Worm (Caenorhabditis elegans) whole organism, young adult: ENCODE data around the gene scl-8.

ENCODE experiments used
- B0019.2 ChIP-seq: fragments of 200-800 bp; sonication (Bioruptor generic); conservative IDR thresholded peaks from 2 replicates; pipeline ENCODE4 v1.3.6; 2022; ENCODE audit warnings: missing genetic modification reagents, missing genetic modification characterization, missing compliant biosample characterization
- B0261.1 ChIP-seq: sonication (generic microtip); optimal IDR thresholded peaks from 2 replicates; lab custom pipeline; 2016; ENCODE audit warnings: mild to moderate bottlenecking, missing genetic modification characterization, moderate library complexity, missing compliant biosample characterization
- C06A6.2 ChIP-seq: fragments of 200-800 bp; sonication (Bioruptor generic); conservative IDR thresholded peaks from 2 replicates; pipeline ENCODE4 v1.3.6; 2022; ENCODE audit warnings: missing genetic modification characterization, missing compliant biosample characterization
- F37B4.10 ChIP-seq: fragments of 200-800 bp; sonication (Bioruptor generic); IDR thresholded peaks from 2 replicates; pipeline ENCODE4 v1.3.6; 2022; ENCODE audit warnings: missing genetic modification characterization, missing compliant biosample characterization
- F55B11.4 ChIP-seq: sonication (generic microtip); optimal IDR thresholded peaks from 2 replicates; lab custom pipeline; 2016; ENCODE audit warnings: missing compliant biosample characterization, missing genetic modification characterization, borderline replicate concordance; ENCODE audit not compliant: insufficient read depth
- F57A8.1 ChIP-seq: fragments of 200-800 bp; sonication (Bioruptor generic); optimal IDR thresholded peaks from 2 replicates; lab custom pipeline; 2018; ENCODE audit warnings: mild to moderate bottlenecking, missing genetic modification characterization, moderate library complexity, missing compliant biosample characterization
- T07F8.4 ChIP-seq: sonication (generic microtip); optimal IDR thresholded peaks from 2 replicates; lab custom pipeline; 2016; ENCODE audit warnings: mild to moderate bottlenecking, missing genetic modification characterization, moderate library complexity, missing compliant biosample characterization
- T26A5.8 ChIP-seq: sonication (generic microtip); optimal IDR thresholded peaks from 2 replicates; lab custom pipeline; 2016; ENCODE audit warnings: missing genetic modification characterization, missing compliant biosample characterization
- Y53F4B.3 ChIP-seq: fragments of 200-800 bp; sonication (Bioruptor generic); IDR thresholded peaks from 2 replicates; pipeline ENCODE4 v1.3.6; 2022; ENCODE audit warnings: missing genetic modification reagents, missing genetic modification characterization, missing compliant biosample characterization
- Y53G8AR.9 ChIP-seq: fragments of 200-800 bp; sonication (Bioruptor generic); conservative IDR thresholded peaks from 2 replicates; pipeline ENCODE4 v1.3.6; 2022; ENCODE audit warnings: missing genetic modification reagents, missing genetic modification characterization, missing compliant biosample characterization
- Y67H2A.10 ChIP-seq: fragments of 200-800 bp; sonication (Bioruptor generic); conservative IDR thresholded peaks from 2 replicates; pipeline ENCODE4 v1.3.6; 2022; ENCODE audit warnings: missing genetic modification reagents, missing genetic modification characterization, missing compliant biosample characterization
- akir-1 ChIP-seq: fragments of 200-800 bp; sonication (Bioruptor generic); optimal IDR thresholded peaks from 2 replicates; lab custom pipeline; 2018; ENCODE audit warnings: mild to moderate bottlenecking, missing genetic modification characterization, moderate library complexity, missing compliant biosample characterization
- atf-7 ChIP-seq: sonication (generic microtip); optimal IDR thresholded peaks from 2 replicates; lab custom pipeline; 2017; ENCODE audit warnings: mild to moderate bottlenecking, missing genetic modification characterization, missing compliant biosample characterization
- attf-6 ChIP-seq: fragments of 200-800 bp; sonication (Bioruptor generic); IDR thresholded peaks from 2 replicates; pipeline ENCODE4 v1.3.6; 2022; ENCODE audit warnings: missing genetic modification reagents, missing genetic modification characterization, missing compliant biosample characterization
- bed-2 ChIP-seq: fragments of 200-800 bp; sonication (Bioruptor generic); IDR thresholded peaks from 2 replicates; pipeline ENCODE4 v1.3.6; 2022; ENCODE audit warnings: missing genetic modification reagents, missing genetic modification characterization, missing compliant biosample characterization
- cebp-2 ChIP-seq: fragments of 200-800 bp; sonication (Bioruptor generic); IDR thresholded peaks from 2 replicates; pipeline ENCODE4 v1.3.6; 2022; ENCODE audit warnings: missing genetic modification characterization, missing compliant biosample characterization
- ceh-100 ChIP-seq: fragments of 200-800 bp; sonication (Bioruptor generic); IDR thresholded peaks from 2 replicates; pipeline ENCODE4 v1.3.6; 2022; ENCODE audit warnings: missing genetic modification reagents, missing genetic modification characterization, missing compliant biosample characterization
- ceh-58 ChIP-seq: fragments of 200-800 bp; sonication (Bioruptor generic); IDR thresholded peaks from 2 replicates; pipeline ENCODE4 v1.3.6; 2022; ENCODE audit warnings: missing genetic modification characterization, missing compliant biosample characterization
- ceh-91 ChIP-seq: fragments of 200-800 bp; sonication (Bioruptor generic); IDR thresholded peaks from 2 replicates; pipeline ENCODE4 v1.3.6; 2022; ENCODE audit warnings: missing genetic modification reagents, missing genetic modification characterization, missing compliant biosample characterization
- die-1 ChIP-seq: sonication (generic microtip); optimal IDR thresholded peaks from 2 replicates; lab custom pipeline; 2016; ENCODE audit warnings: missing genotype, mild to moderate bottlenecking, missing genetic modification characterization, missing compliant biosample characterization
- dox-1 ChIP-seq: fragments of 200-800 bp; sonication (Bioruptor generic); IDR thresholded peaks from 2 replicates; pipeline ENCODE4 v1.3.6; 2022; ENCODE audit warnings: missing genetic modification reagents, missing genetic modification characterization, missing compliant biosample characterization
- dpl-1 ChIP-seq: fragments of 150-350 bp; optimal IDR thresholded peaks from 2 replicates; lab custom pipeline; 2014; ENCODE audit warnings: missing biosample characterization, missing genetic modification reagents, missing genetic modification characterization
- efl-1 ChIP-seq: fragments of 150-350 bp; optimal IDR thresholded peaks from 2 replicates; lab custom pipeline; 2014; ENCODE audit warnings: missing biosample characterization, missing genetic modification reagents, missing genetic modification characterization
- ets-4 ChIP-seq: fragments of 200-800 bp; sonication (Bioruptor generic); optimal IDR thresholded peaks from 2 replicates; lab custom pipeline; 2018; ENCODE audit warnings: mild to moderate bottlenecking, missing genetic modification characterization, missing compliant biosample characterization
- hmg-1.2 ChIP-seq: fragments of 200-800 bp; sonication (Bioruptor generic); IDR thresholded peaks from 2 replicates; pipeline ENCODE4 v1.3.6; 2022; ENCODE audit warnings: missing genetic modification reagents, missing genetic modification characterization, missing compliant biosample characterization
- hrde-1 ChIP-seq: sonication (generic microtip); optimal IDR thresholded peaks from 2 replicates; lab custom pipeline; 2016; ENCODE audit warnings: missing genetic modification characterization, mild to moderate bottlenecking, missing compliant biosample characterization, moderate library complexity, missing genotype, missing genetic modification reagents, borderline replicate concordance
- hsf-1 ChIP-seq: fragments of 200-800 bp; sonication (Bioruptor generic); IDR thresholded peaks from 2 replicates; pipeline ENCODE4 v1.3.6; 2022; ENCODE audit warnings: missing genetic modification reagents, missing genetic modification characterization, missing compliant biosample characterization
- let-607 ChIP-seq, 2 experiments: fragments of 200-800 bp in 1 of 2; sonication (Bioruptor generic) in 1 of 2; sonication (generic microtip) in 1 of 2; optimal IDR thresholded peaks; 2 replicates each; lab custom pipeline; 2016 to 2018; ENCODE audit warnings: mild to moderate bottlenecking in 2 of 2, missing compliant biosample characterization in 2 of 2, missing genetic modification characterization in 2 of 2, moderate library complexity in 2 of 2, missing genotype in 1 of 2
- lin-40 ChIP-seq: sonication (generic microtip); optimal IDR thresholded peaks from 2 replicates; lab custom pipeline; 2016; ENCODE audit warnings: missing genetic modification characterization, mild to moderate bottlenecking, missing compliant biosample characterization, missing genotype, missing genetic modification reagents
- mcd-1 ChIP-seq: fragments of 200-800 bp; sonication (Bioruptor generic); IDR thresholded peaks from 2 replicates; pipeline ENCODE4 v1.3.6; 2022; ENCODE audit warnings: missing genetic modification reagents, missing genetic modification characterization, missing compliant biosample characterization
- mel-28 ChIP-seq: sonication (generic microtip); optimal IDR thresholded peaks from 2 replicates; lab custom pipeline; 2016; ENCODE audit warnings: borderline replicate concordance, mild to moderate bottlenecking, missing genetic modification characterization, missing compliant biosample characterization
- mes-4 ChIP-seq: sonication (generic microtip); optimal IDR thresholded peaks from 2 replicates; lab custom pipeline; 2016; ENCODE audit warnings: missing genotype, missing genetic modification characterization, missing compliant biosample characterization
- mxl-1 ChIP-seq: sonication (generic microtip); optimal IDR thresholded peaks from 2 replicates; lab custom pipeline; 2016; ENCODE audit warnings: missing genetic modification characterization, missing compliant biosample characterization
- nfya-1 ChIP-seq: sonication (generic microtip); optimal IDR thresholded peaks from 2 replicates; lab custom pipeline; 2017; ENCODE audit warnings: antibody characterized with exemption, missing compliant biosample characterization, missing genetic modification characterization, borderline replicate concordance; ENCODE audit not compliant: insufficient read depth
- nfya-2 ChIP-seq: fragments of 200-800 bp; sonication (Bioruptor generic); IDR thresholded peaks from 2 replicates; pipeline ENCODE4 v1.3.6; 2022; ENCODE audit warnings: missing genetic modification reagents, missing genetic modification characterization, missing compliant biosample characterization
- nhr-120 ChIP-seq: fragments of 200-800 bp; sonication (Bioruptor generic); IDR thresholded peaks from 2 replicates; pipeline ENCODE4 v1.3.6; 2022; ENCODE audit warnings: missing genetic modification characterization, missing compliant biosample characterization
- nhr-27 ChIP-seq: fragments of 200-800 bp; sonication (Bioruptor generic); optimal IDR thresholded peaks from 2 replicates; lab custom pipeline; 2018; ENCODE audit warnings: mild to moderate bottlenecking, missing genetic modification characterization, moderate library complexity, missing compliant biosample characterization
- nhr-80 ChIP-seq: sonication (generic microtip); optimal IDR thresholded peaks from 2 replicates; lab custom pipeline; 2016; ENCODE audit warnings: missing genetic modification characterization, missing compliant biosample characterization
- pha-4 ChIP-seq: fragments of 150-350 bp; sonication (generic microtip); optimal IDR thresholded peaks from 2 replicates; lab custom pipeline; 2014; ENCODE audit warnings: missing biosample characterization, missing genetic modification reagents, missing genetic modification characterization
- sdz-38 ChIP-seq: sonication (generic microtip); optimal IDR thresholded peaks from 2 replicates; lab custom pipeline; 2016; ENCODE audit warnings: missing genotype, missing genetic modification characterization, missing compliant biosample characterization
- snpc-3.4 ChIP-seq: sonication (generic microtip); optimal IDR thresholded peaks from 2 replicates; lab custom pipeline; 2017; ENCODE audit warnings: missing genetic modification characterization, mild to moderate bottlenecking, missing compliant biosample characterization, antibody characterized with exemption, moderate library complexity, missing genotype, missing genetic modification reagents
- somi-1 ChIP-seq: fragments of 200-800 bp; sonication (Bioruptor generic); optimal IDR thresholded peaks from 2 replicates; lab custom pipeline; 2018; ENCODE audit warnings: mild to moderate bottlenecking, missing genetic modification characterization, missing compliant biosample characterization
- tbp1 ChIP-seq: fragments of 200-800 bp; sonication (Bioruptor generic); optimal IDR thresholded peaks from 2 replicates; lab custom pipeline; 2018; ENCODE audit warnings: mild to moderate bottlenecking, missing genetic modification characterization, missing compliant biosample characterization
- unc-130 ChIP-seq: sonication (generic microtip); optimal IDR thresholded peaks from 2 replicates; lab custom pipeline; 2016; ENCODE audit warnings: missing genetic modification reagents, missing genetic modification characterization, missing compliant biosample characterization
- xnd-1 ChIP-seq: sonication (generic microtip); optimal IDR thresholded peaks from 2 replicates; lab custom pipeline; 2016; ENCODE audit warnings: missing genotype, missing genetic modification reagents, missing genetic modification characterization, missing compliant biosample characterization
- ztf-3 ChIP-seq: fragments of 200-800 bp; sonication (Bioruptor generic); optimal IDR thresholded peaks from 2 replicates; lab custom pipeline; 2018; ENCODE audit warnings: mild to moderate bottlenecking, missing genetic modification characterization, missing compliant biosample characterization

The scl-8 gene

ce11 chrIV:13028746-13029673 is 42.5 kb upstream of the scl-8 start (continued):
- TF ChIP-seq sdz-38 (tag; lab: Kevin White, UChicago) = no peak
- TF ChIP-seq pha-4 (tag; lab: Kevin White, UChicago) = no peak
- no peak for TF ChIP-seq T26A5.8 (tag; lab: Kevin White, UChicago)
- TF ChIP-seq nhr-80 (tag; lab: Kevin White, UChicago) = peak; percentile 49
- TF ChIP-seq ets-4 (GFP tag; lab: Kevin White, UChicago) = no peak
- TF ChIP-seq somi-1 (GFP tag; lab: Kevin White, UChicago) = no peak
- TF ChIP-seq mxl-1 (tag; lab: Kevin White, UChicago) = no peak
- peak; percentile 49 for TF ChIP-seq dpl-1 (GFP tag; lab: Kevin White, UChicago)
- no peak for TF ChIP-seq Y53F4B.3
- no peak for TF ChIP-seq hrde-1 (tag; lab: Kevin White, UChicago)
- no peak for TF ChIP-seq Y67H2A.10 (GFP tag; lab: Robert Waterston, UW)
- no peak for TF ChIP-seq lin-40 (tag; lab: Kevin White, UChicago)
- TF ChIP-seq atf-7 (tag; lab: Kevin White, UChicago) = no peak
- TF ChIP-seq mes-4 = no peak
- TF ChIP-seq snpc-3.4 (tag; lab: Kevin White, UChicago) = peak; percentile 81
- no peak for TF ChIP-seq F57A8.1 (GFP tag; lab: Kevin White, UChicago)
- no peak for TF ChIP-seq C06A6.2
- TF ChIP-seq nfya-2 (GFP tag; lab: Robert Waterston, UW) = no peak
- no peak; the same call in 1 of the 2 replicates for TF ChIP-seq hmg-1.2 (GFP tag; lab: Robert Waterston, UW)
- no peak for TF ChIP-seq B0261.1 (tag; lab: Kevin White, UChicago)
- peak; percentile 87 for TF ChIP-seq efl-1 (GFP tag; lab: Kevin White, UChicago)
- TF ChIP-seq mcd-1 (GFP tag; lab: Robert Waterston, UW) = no peak
- no peak for TF ChIP-seq nhr-120 (GFP tag; lab: Robert Waterston, UW)
- no peak for TF ChIP-seq bed-2
- peak; percentile 19 for TF ChIP-seq tbp1 (GFP tag; lab: Kevin White, UChicago)
- TF ChIP-seq die-1 (tag; lab: Kevin White, UChicago) = no peak
- peak; percentile 76 for TF ChIP-seq ceh-91 (GFP tag; lab: Robert Waterston, UW)
- peak; percentile 44; the same call in 1 of the 2 replicates for TF ChIP-seq dox-1
- TF ChIP-seq ceh-100 (GFP tag; lab: Robert Waterston, UW) = no peak
- no peak for TF ChIP-seq nhr-27
- TF ChIP-seq ceh-58 = no peak
- TF ChIP-seq unc-130 = no peak
- peak; percentile 66 for TF ChIP-seq xnd-1 (tag; lab: Kevin White, UChicago)
- TF ChIP-seq F55B11.4 = no peak
- no peak for TF ChIP-seq nfya-1 (tag; lab: Kevin White, UChicago)
- no peak for TF ChIP-seq attf-6 (GFP tag; lab: Robert Waterston, UW)
- no peak for TF ChIP-seq akir-1 (GFP tag; lab: Kevin White, UChicago)
- no peak for TF ChIP-seq ztf-3
- TF ChIP-seq B0019.2 (GFP tag; lab: Robert Waterston, UW) = no peak; the same call in 1 of the 2 replicates
- TF ChIP-seq hsf-1 (GFP tag; lab: Robert Waterston, UW) = no peak
- TF ChIP-seq cebp-2 = no peak
- TF ChIP-seq mel-28 (tag; lab: Kevin White, UChicago) = no peak
- no peak for TF ChIP-seq F37B4.10 (GFP tag; lab: Robert Waterston, UW)
- TF ChIP-seq T07F8.4 (tag; lab: Kevin White, UChicago) = no peak
- no peak for TF ChIP-seq let-607 (tag; optimal IDR thresholded peaks at IDR 0.05; lab: Kevin White, UChicago)
- no peak for TF ChIP-seq Y53G8AR.9 (GFP tag; lab: Robert Waterston, UW)
